Worm (Caenorhabditis elegans): ENCODE measurements around the gene R13A5.11.

The R13A5.11 gene

ce11 chrIII:7550979-7551378, 42.2 kb downstream of the R13A5.11 start:
- no peak for TF ChIP-seq odd-2 (tag; optimal IDR thresholded peaks at IDR 0.05)
- TF ChIP-seq K02D7.2 (tag; optimal IDR thresholded peaks at IDR 0.05), result no peak
- TF ChIP-seq hlh-30 (tag; optimal IDR thresholded peaks at IDR 0.05; ENCODE audit: insufficient read depth), result no peak
- TF ChIP-seq ama-1 (optimal IDR thresholded peaks at IDR 0.05), result no peak
- no peak for TF ChIP-seq unc-3 (GFP tag; conservative IDR thresholded peaks at IDR 0.05)
- no peak for TF ChIP-seq unc-3 (tag; optimal IDR thresholded peaks at IDR 0.05)
- no peak for TF ChIP-seq pha-4 (tag; optimal IDR thresholded peaks at IDR 0.05)
- TF ChIP-seq F13H6.1 (tag; optimal IDR thresholded peaks at IDR 0.05), result no peak
- TF ChIP-seq eyg-1 (tag; optimal IDR thresholded peaks at IDR 0.05), result no peak
- no peak for TF ChIP-seq dve-1 (tag; optimal IDR thresholded peaks at IDR 0.05)
- no peak for TF ChIP-seq ceh-48 (tag; optimal IDR thresholded peaks at IDR 0.05)
- TF ChIP-seq pha-2 (tag; optimal IDR thresholded peaks at IDR 0.05), result no peak
- TF ChIP-seq ceh-9 (tag; optimal IDR thresholded peaks at IDR 0.05), result no peak
- TF ChIP-seq fkh-10 (GFP tag; optimal IDR thresholded peaks at IDR 0.05), result no peak

ce11 chrIII:7548963-7549362, 44.2 kb downstream of the R13A5.11 start:
- TF ChIP-seq ceh-14 (tag; optimal IDR thresholded peaks at IDR 0.05) (no peak), madf-2 (tag; optimal IDR thresholded peaks at IDR 0.05) (no peak), F13H6.1 (tag; optimal IDR thresholded peaks at IDR 0.05) (no peak), zip-5 (tag; optimal IDR thresholded peaks at IDR 0.05) (no peak), hlh-13 (GFP tag; optimal IDR thresholded peaks at IDR 0.05) (no peak), ceh-45 (GFP tag; IDR thresholded peaks at IDR 0.05) (no peak), unc-55 (GFP tag; optimal IDR thresholded peaks at IDR 0.05) (peak; percentile 86), pha-4 (tag; optimal IDR thresholded peaks at IDR 0.05) (no peak)

- TF ChIP-seq rnt-1 (tag; optimal IDR thresholded peaks at IDR 0.05), result peak; percentile 20
- peak; percentile 18 for TF ChIP-seq nfya-1 (tag; optimal IDR thresholded peaks at IDR 0.05)
- no peak for TF ChIP-seq F13H6.1 (tag; optimal IDR thresholded peaks at IDR 0.05)
- no peak for TF ChIP-seq pax-1 (tag; optimal IDR thresholded peaks at IDR 0.05)
- peak; percentile 33 for TF ChIP-seq unc-55 (GFP tag; optimal IDR thresholded peaks at IDR 0.05)
These were observed 47.9 kb downstream of the R13A5.11 start for ce11 chrIII:7545189-7545588.

ce11 chrIII:7544211-7544610, 48.9 kb downstream of the R13A5.11 start:
- peak; percentile 80 for TF ChIP-seq unc-55 (GFP tag; optimal IDR thresholded peaks at IDR 0.05)
- no peak for TF ChIP-seq ceh-6 (GFP tag; optimal IDR thresholded peaks at IDR 0.05)
- peak; percentile 6 for TF ChIP-seq ceh-18 (tag; optimal IDR thresholded peaks at IDR 0.05)

- TF ChIP-seq ceh-48 (tag; optimal IDR thresholded peaks at IDR 0.05) (no peak), elt-2 (tag; optimal IDR thresholded peaks at IDR 0.05) (peak; percentile 94)
These were observed 51.1 kb downstream of the R13A5.11 start for ce11 chrIII:7542037-7542436.
